Fruit fly (Drosophila melanogaster) whole organism, larva: Measurements from ENCODE around the gene CG11562.

ENCODE experiments used
- noc ChIP-seq: fragments of 200-800 bp; sonication (Bioruptor generic); optimal IDR thresholded peaks from 3 replicates; lab custom pipeline; 2019; ENCODE audit warnings: missing biosample characterization, mild to moderate bottlenecking, missing genetic modification characterization, moderate library complexity

Gene CG11562

DNA sequence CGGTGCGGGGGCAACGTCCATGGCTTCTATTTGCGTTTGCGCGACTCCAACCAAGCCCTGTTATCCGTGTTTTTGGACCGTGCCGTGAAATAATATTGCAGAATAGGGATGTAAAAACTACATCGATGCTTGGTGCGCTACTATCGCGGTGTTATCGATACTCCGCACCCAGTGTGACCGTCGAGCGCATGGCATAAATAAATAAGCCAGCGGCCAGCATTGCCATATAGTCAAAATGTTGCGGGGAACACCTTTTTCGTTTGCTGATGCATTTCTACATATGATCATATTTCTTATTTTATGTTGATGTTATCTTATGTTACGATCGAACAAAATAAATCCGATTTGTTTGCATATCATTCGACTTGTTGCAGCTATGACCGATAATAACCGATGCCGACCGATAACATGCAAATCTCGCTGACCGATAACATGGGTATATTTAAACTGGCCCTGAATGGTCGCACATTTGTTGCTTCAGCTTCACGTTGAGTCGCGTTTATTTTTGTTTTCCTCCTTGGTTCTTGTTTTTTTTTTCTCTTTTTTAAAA, 15.0 kb upstream of the CG11562 start, which contains the start of gene smo:
TSS of gene smo (plus strand) at position 461 of the 550 bp plus-strand sequence.
- TF ChIP-seq noc, result no peak

dm6 chr2L:278134-278533, 14.1 kb upstream of the CG11562 start, which contains the start of gene CG17078:
Gene CG17078 (minus strand): TSS chr2L:278234.
- no peak for TF ChIP-seq noc

DNA sequence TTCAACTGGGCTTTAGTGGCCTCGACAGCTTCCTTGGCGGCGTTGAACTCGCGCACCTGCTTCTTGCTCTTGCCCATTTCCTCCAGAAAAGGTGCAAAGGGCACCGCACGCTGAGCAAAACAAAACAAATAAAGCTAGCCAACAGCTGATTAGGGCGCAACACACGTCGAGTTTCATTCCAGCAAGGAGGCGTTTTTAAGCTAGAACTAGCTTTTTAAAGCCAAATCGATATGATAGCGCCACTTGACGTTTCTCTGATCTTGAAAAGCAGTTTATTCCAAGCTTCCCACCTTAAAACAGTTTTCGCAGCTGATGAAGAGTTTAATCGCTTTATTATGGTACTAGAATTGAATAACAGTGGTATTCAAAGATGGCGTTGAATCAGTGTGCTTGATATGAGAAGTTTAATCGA, 9.1 kb upstream of the CG11562 start, which contains the start of gene CG11601:
TSS of gene CG11601 (minus strand) at position 199 of the 412 bp plus-strand sequence.
- TF ChIP-seq noc, result no peak

DNA sequence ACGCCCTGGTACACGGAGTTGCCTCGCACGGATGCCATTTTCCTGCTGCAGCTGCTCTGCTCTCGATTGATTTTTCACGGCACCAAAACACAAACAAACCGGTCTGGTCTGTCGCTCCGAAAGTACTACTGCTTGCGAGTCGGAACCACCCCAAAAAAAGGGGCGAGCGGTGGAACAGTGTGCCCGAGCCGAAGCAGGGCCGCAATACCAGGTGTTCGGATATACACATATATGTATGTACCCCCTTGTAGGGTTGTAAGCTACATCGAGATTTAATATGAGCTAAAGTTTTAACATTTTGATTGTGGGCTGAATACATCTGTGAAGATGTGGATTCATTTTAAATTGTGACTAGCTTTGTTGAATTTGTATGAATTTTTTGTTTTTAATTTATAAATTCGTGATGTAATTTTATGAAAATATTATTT, 6.6 kb upstream of the CG11562 start:
- TF ChIP-seq noc, result peak; percentile 59

DNA sequence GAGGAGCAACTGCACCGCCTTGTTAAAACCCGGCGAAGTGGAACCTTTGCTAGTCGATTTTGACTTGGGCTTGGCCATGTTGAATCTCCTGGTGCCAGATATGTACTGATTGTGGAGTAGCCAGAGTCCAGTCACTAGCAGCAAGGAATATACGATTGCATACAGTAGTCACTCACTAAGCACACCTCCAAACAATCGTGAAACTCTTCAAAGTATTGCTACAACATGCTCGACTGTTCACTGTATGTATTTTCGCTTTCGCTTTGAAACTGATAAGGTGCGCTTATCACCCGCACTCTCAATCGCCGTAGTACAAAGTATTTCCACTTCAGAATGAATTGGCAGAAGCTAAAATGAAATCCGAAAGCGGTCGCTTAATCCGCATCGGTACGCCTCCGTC, 5.8 kb upstream of the CG11562 start:
- peak; percentile 82 for TF ChIP-seq noc

DNA sequence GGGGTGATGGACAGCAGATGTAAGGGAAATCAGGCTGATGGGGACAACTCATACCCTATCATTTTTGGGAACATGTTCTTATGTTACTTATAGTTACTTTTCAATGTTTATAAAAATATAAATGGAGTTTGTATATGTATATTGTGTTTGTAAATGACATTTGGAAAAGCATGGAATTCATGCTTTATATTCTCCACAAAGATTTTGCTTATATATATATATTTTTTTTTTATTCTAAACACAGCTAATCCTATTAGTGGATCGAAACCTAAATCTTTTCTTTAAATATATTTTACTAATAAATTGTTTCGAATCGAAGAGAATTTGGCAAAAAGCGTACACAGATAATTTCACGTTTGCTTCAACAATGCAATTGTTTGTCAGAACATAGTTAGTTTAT, 3.2 kb upstream of the CG11562 start, which contains the start of gene Amnionless:
TSS of gene Amnionless (minus strand) at position 101 of the 400 bp plus-strand sequence.
- TF ChIP-seq noc, result no peak

- TF ChIP-seq noc, result no peak
Observed at dm6 chr2L:290373-290772, 1.8 kb upstream of the CG11562 start.

DNA sequence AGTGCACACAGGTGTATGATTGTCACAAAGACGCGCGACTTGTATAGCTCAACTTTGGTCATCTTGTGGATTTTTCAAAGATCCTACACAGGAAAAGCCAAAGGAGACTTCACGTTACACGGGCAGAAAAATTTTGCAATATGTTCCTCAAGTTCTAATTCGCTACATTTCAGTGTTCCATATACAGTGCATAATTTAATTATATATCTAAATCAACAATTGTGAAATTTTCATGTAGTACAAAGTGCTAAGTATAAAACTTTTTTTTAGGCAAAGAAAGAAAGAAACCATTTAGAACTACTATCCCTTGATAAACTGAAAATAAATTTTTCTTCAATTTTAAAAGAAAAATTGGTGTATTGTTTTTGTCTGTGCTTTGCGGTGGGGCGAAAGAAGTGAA, 1.3 kb upstream of the CG11562 start:
- no peak for TF ChIP-seq noc

DNA sequence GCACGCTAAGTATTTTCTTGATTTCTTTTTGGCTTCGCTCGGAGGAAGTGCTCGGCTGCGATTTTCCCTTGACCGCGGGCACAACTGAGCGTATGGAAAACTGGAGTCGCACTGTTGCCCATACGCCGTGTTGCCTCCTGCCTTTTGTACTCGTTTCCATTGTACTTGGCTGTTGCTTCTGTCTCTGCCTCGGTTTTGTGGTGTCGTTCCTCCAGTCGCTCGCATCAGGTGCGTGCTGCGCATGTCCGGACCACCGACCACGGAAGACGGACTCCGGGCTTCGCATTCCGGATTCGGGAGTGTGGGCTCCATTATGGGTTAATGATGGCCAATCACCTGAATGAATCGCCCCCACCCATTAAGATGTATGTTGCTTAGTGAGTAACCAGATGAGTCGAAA, 562 bp upstream of the CG11562 start, which contains the start of gene CG3625:
TSS of gene CG3625 (minus strand) at position 139 of the 400 bp plus-strand sequence.
- TF ChIP-seq noc, result no peak

DNA sequence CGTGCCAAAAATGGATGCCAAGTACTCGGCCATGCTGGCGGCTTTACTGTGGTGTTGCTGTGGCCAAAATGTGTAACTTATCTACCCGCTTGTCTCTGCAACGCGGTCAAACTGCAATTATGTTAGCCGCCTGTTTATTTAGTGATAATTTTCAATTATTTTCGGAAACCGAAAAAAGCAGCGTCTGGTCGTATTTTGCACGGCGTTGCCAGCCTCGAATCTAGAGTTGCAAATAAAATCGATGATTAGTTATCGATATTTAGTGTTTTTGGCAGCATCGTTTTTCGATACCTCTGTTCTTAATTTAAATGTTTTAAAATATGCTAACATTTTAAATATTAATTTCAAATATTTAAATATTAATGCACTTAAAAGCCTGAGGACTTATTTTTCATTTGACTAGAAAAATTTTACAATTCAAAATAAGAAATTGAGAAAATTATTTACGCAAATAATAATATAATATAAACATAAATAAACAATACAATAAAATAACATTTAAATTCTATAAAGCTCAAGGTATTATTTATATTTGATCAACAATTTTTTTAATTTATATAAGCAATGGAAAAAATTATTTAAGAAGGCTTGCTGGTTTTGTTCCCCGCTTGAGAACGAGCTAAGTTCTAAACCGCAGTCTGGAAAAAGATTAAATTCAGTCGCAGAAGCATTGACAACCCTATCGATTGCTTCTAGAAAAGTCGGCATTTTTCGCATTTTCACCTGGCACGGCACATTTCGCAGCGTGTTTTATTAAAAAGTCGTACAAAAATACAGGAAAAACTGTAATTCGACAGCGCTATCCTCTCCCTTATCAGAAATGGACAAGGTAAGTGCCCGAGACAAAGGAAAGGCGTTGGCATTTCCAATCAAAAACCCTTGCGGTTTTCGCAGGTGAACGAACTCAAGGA, 2.5 kb downstream of the CG11562 start, which contains the start of the genes U2af38 and Stip1:
TSS of gene U2af38 (minus strand) at position 230 of the 911 bp plus-strand sequence.
TSS of gene Stip1 (plus strand) at position 671 of the 911 bp plus-strand sequence.
- TF ChIP-seq noc, result no peak

dm6 chr2L:297480-298284, 5.5 kb downstream of the CG11562 start, which contains the start of gene Pi3K21B:
Gene Pi3K21B (plus strand): TSS chr2L:297880.
- peak; percentile 90 for TF ChIP-seq noc

DNA sequence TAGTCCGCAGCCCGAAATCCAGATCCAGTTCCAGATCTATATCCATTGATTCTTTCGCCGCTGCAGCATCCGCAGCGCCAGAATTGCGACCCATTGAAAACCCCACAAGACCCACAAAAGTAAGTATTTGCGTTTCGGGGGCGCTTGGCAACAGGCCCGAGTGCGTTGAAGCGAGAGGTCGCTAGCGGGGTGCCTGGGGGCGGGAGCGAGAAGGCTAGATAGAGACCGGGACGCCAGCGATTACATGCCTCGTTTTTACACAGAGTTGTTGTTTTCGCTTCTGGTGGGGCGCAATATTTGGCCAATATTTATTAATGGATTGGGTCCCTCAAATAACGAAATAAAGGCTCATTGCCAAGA, 6.0 kb downstream of the CG11562 start:
- TF ChIP-seq noc, result no peak

dm6 chr2L:299038-299437, 6.8 kb downstream of the CG11562 start:
- no peak for TF ChIP-seq noc

- TF ChIP-seq noc, result no peak
Observed at dm6 chr2L:300006-300405, 7.8 kb downstream of the CG11562 start.

- TF ChIP-seq noc, result peak; percentile 66
Observed at dm6 chr2L:300877-301706, 8.9 kb downstream of the CG11562 start.
